Fruit fly (Drosophila melanogaster): ENCODE data around the gene CG34244.

CG34244 gene

dm6 chr3L:14207361-14207760, 28.4 kb downstream of the CG34244 start:
- TF ChIP-seq Hr38 (GFP tag; optimal IDR thresholded peaks at IDR 0.05) (no peak), fkh (GFP tag; optimal IDR thresholded peaks at IDR 0.05) (peak; percentile 61), CG11762 (GFP tag; optimal IDR thresholded peaks at IDR 0.05; ENCODE audit: insufficient read depth) (no peak), Blimp-1 (GFP tag; optimal IDR thresholded peaks at IDR 0.05) (no peak), salr (GFP tag; optimal IDR thresholded peaks at IDR 0.05) (no peak), spab (GFP tag; optimal IDR thresholded peaks at IDR 0.05) (no peak), CG32006 (GFP tag; optimal IDR thresholded peaks at IDR 0.05) (no peak), topi (GFP tag; optimal IDR thresholded peaks at IDR 0.05) (peak; percentile 11), vri (GFP tag; optimal IDR thresholded peaks at IDR 0.05) (peak; percentile 72), Eip78C (GFP tag) (peak; percentile 60), dsx (GFP tag; optimal IDR thresholded peaks at IDR 0.05; ENCODE audit: poor library complexity, severe bottlenecking) (peak; percentile 15), Hr4 (GFP tag; optimal IDR thresholded peaks at IDR 0.05) (no peak), CG7368 (GFP tag; optimal IDR thresholded peaks at IDR 0.05) (no peak), net (GFP tag; optimal IDR thresholded peaks at IDR 0.05) (no peak), Lpt (GFP tag; optimal IDR thresholded peaks at IDR 0.05) (no peak), Ets96B (tag; optimal IDR thresholded peaks at IDR 0.05) (no peak), CG8632 (GFP tag; optimal IDR thresholded peaks at IDR 0.05) (no peak), pdm3 (GFP tag; optimal IDR thresholded peaks at IDR 0.05) (no peak)

- TF ChIP-seq topi (GFP tag; optimal IDR thresholded peaks at IDR 0.05) (no peak), net (GFP tag; optimal IDR thresholded peaks at IDR 0.05) (no peak), CG8119 (GFP tag; IDR thresholded peaks at IDR 0.05) (0 out of 3 replicates have a peak, but pooled peaks have one; percentile 45), CG15336 (GFP tag; IDR thresholded peaks at IDR 0.05) (peak; percentile 53; the same call in 1 of the 2 replicates), spab (GFP tag; optimal IDR thresholded peaks at IDR 0.05) (no peak), fd59A (GFP tag; optimal IDR thresholded peaks at IDR 0.05) (no peak), ss (GFP tag; optimal IDR thresholded peaks at IDR 0.05) (no peak), CG7368 (GFP tag; optimal IDR thresholded peaks at IDR 0.05) (no peak), CG6163 (GFP tag; IDR thresholded peaks at IDR 0.05) (0 out of 3 replicates have a peak, but pooled peaks have one; percentile 6), Ets21C (GFP tag; optimal IDR thresholded peaks at IDR 0.05) (no peak), CG31627 (GFP tag; optimal IDR thresholded peaks at IDR 0.05) (no peak), CG34406 (GFP tag; optimal IDR thresholded peaks at IDR 0.05) (peak; percentile 26), vri (GFP tag; optimal IDR thresholded peaks at IDR 0.05) (no peak), Met (GFP tag; optimal IDR thresholded peaks at IDR 0.05) (no peak), CG6854 (GFP tag; optimal IDR thresholded peaks at IDR 0.05) (no peak), CG11294 (GFP tag; IDR thresholded peaks at IDR 0.05) (no peak), CG32006 (GFP tag; optimal IDR thresholded peaks at IDR 0.05) (peak; percentile 71), acj6 (GFP tag; optimal IDR thresholded peaks at IDR 0.05) (peak; percentile 27), OdsH (GFP tag; optimal IDR thresholded peaks at IDR 0.05) (peak; percentile 31), CG10669 (GFP tag; optimal IDR thresholded peaks at IDR 0.05) (no peak), achi (GFP tag; optimal IDR thresholded peaks at IDR 0.05) (peak; percentile 29), CG4318 (GFP tag; optimal IDR thresholded peaks at IDR 0.05) (peak; percentile 44), CG6808 (GFP tag; optimal IDR thresholded peaks at IDR 0.05) (no peak), Eip78C (GFP tag) (peak; percentile 43), cyc (GFP tag; optimal IDR thresholded peaks at IDR 0.05) (no peak), CG6792 (GFP tag; optimal IDR thresholded peaks at IDR 0.05) (no peak), Lpt (GFP tag; optimal IDR thresholded peaks at IDR 0.05) (peak; percentile 30), Eip93F (GFP tag; optimal IDR thresholded peaks at IDR 0.05) (no peak), CG9139 (GFP tag; optimal IDR thresholded peaks at IDR 0.05) (no peak), CG3032 (tag; optimal IDR thresholded peaks at IDR 0.05) (peak; percentile 27), dac (GFP tag; optimal IDR thresholded peaks at IDR 0.05) (no peak), CG3919 (GFP tag; optimal IDR thresholded peaks at IDR 0.05) (no peak), esn (GFP tag; optimal IDR thresholded peaks at IDR 0.05) (peak; percentile 12), Smox (GFP tag; optimal IDR thresholded peaks at IDR 0.05) (no peak), CG11902 (GFP tag; optimal IDR thresholded peaks at IDR 0.05) (no peak), lz (GFP tag; optimal IDR thresholded peaks at IDR 0.05) (no peak), CG1621 (tag; optimal IDR thresholded peaks at IDR 0.05) (no peak), pdm3 (GFP tag; optimal IDR thresholded peaks at IDR 0.05) (peak; percentile 28), Hr38 (GFP tag; optimal IDR thresholded peaks at IDR 0.05) (no peak)
Observed at dm6 chr3L:14204659-14205568, 30.8 kb downstream of the CG34244 start.

All from whole organism, prepupa.